Fruit fly (Drosophila melanogaster): ENCODE data around the gene if.

Gene if

dm6 chrX:16813226-16813625 lies 30.0 kb upstream of the if start:
- TF ChIP-seq ro (GFP tag; IDR thresholded peaks at IDR 0.05) (no peak), CG3163 (GFP tag; optimal IDR thresholded peaks at IDR 0.05) (no peak), Stat92E (GFP tag; optimal IDR thresholded peaks at IDR 0.05) (no peak), Xbp1 (GFP tag; optimal IDR thresholded peaks at IDR 0.05) (no peak), CG9727 (GFP tag; optimal IDR thresholded peaks at IDR 0.05) (peak; percentile 11), CG5180 (GFP tag; optimal IDR thresholded peaks at IDR 0.05) (no peak), sug (tag; optimal IDR thresholded peaks at IDR 0.05) (no peak), CG5245 (GFP tag; optimal IDR thresholded peaks at IDR 0.05) (no peak), CG17802 (tag; optimal IDR thresholded peaks at IDR 0.05) (no peak), D19A (tag; optimal IDR thresholded peaks at IDR 0.05) (no peak), CG10431 (GFP tag; optimal IDR thresholded peaks at IDR 0.05) (no peak), abd-A (tag; optimal IDR thresholded peaks at IDR 0.05) (no peak), CG3281 (GFP tag; optimal IDR thresholded peaks at IDR 0.05) (no peak), dmrt99B (tag; optimal IDR thresholded peaks at IDR 0.05) (peak; percentile 55), HLH3B (GFP tag; IDR thresholded peaks at IDR 0.05) (no peak), Atf6 (GFP tag; IDR thresholded peaks at IDR 0.05) (no peak), unc-4 (GFP tag; IDR thresholded peaks at IDR 0.05; ENCODE audit: partially characterized antibody) (no peak), CG14441 (GFP tag; IDR thresholded peaks at IDR 0.05) (no peak), exex (tag; optimal IDR thresholded peaks at IDR 0.05) (no peak), CG3838 (GFP tag; optimal IDR thresholded peaks at IDR 0.05) (no peak), HLH54F (GFP tag; optimal IDR thresholded peaks at IDR 0.05) (no peak), seq (GFP tag; IDR thresholded peaks at IDR 0.05) (0 out of 2 replicates have a peak, but pooled peaks have one; percentile 15), dysf (GFP tag; IDR thresholded peaks at IDR 0.05) (peak; percentile 41; the same call in 1 of the 3 replicates), org-1 (GFP tag; optimal IDR thresholded peaks at IDR 0.05) (no peak), CG4730 (GFP tag; IDR thresholded peaks at IDR 0.05) (no peak), CG10274 (GFP tag; optimal IDR thresholded peaks at IDR 0.05) (no peak), CG10654 (GFP tag; optimal IDR thresholded peaks at IDR 0.05) (no peak), usp (GFP tag; optimal IDR thresholded peaks at IDR 0.05) (no peak), pnt (GFP tag; optimal IDR thresholded peaks at IDR 0.05) (no peak), tap (tag; optimal IDR thresholded peaks at IDR 0.05) (peak; percentile 4), CTCF (GFP tag; optimal IDR thresholded peaks at IDR 0.05) (no peak), CG2712 (tag; optimal IDR thresholded peaks at IDR 0.05) (peak; percentile 45), lbe (GFP tag; optimal IDR thresholded peaks at IDR 0.05) (no peak), knrl (GFP tag; IDR thresholded peaks at IDR 0.05; ENCODE audit: partially characterized antibody) (no peak), cwo (GFP tag; optimal IDR thresholded peaks at IDR 0.05) (no peak), CG31441 (GFP tag; IDR thresholded peaks at IDR 0.05) (peak; percentile 46; the same call in 1 of the 2 replicates), bcd (GFP tag; optimal IDR thresholded peaks at IDR 0.05) (peak; percentile 32), shn (GFP tag; optimal IDR thresholded peaks at IDR 0.05) (no peak), gt (GFP tag; IDR thresholded peaks at IDR 0.05) (no peak), ssp (GFP tag; IDR thresholded peaks at IDR 0.05) (no peak), CG17328 (GFP tag; IDR thresholded peaks at IDR 0.05) (no peak), prd (optimal IDR thresholded peaks at IDR 0.05) (no peak), prd (GFP tag; IDR thresholded peaks at IDR 0.05) (0 out of 3 replicates have a peak, but pooled peaks have one; percentile 33), CG6175 (GFP tag; IDR thresholded peaks at IDR 0.05) (no peak), dimm (GFP tag; IDR thresholded peaks at IDR 0.05) (no peak), CG4404 (GFP tag; IDR thresholded peaks at IDR 0.05) (no peak), CG12299 (tag; optimal IDR thresholded peaks at IDR 0.05) (no peak), crc (GFP tag; optimal IDR thresholded peaks at IDR 0.05) (no peak), Scr (GFP tag; IDR thresholded peaks at IDR 0.05; ENCODE audit: partially characterized antibody) (no peak), CG18011 (GFP tag; optimal IDR thresholded peaks at IDR 0.05) (no peak), CG8924 (tag; optimal IDR thresholded peaks at IDR 0.05) (peak; percentile 14), CG18476 (GFP tag; optimal IDR thresholded peaks at IDR 0.05) (no peak), CG15011 (GFP tag; optimal IDR thresholded peaks at IDR 0.05) (no peak)
